Worm (Caenorhabditis elegans) whole organism, L3 larva: Measurements from ENCODE around the gene act-1.

Experiments used
- aly-2 ChIP-seq: fragments of 150-350 bp; optimal IDR thresholded peaks from 2 replicates; lab custom pipeline; 2014; ENCODE audit warnings: missing biosample characterization, missing genetic modification characterization
- egl-27 ChIP-seq: sonication (generic microtip); optimal IDR thresholded peaks from 4 replicates; lab custom pipeline; 2017; ENCODE audit warnings: missing biosample characterization, missing genetic modification reagents, missing genetic modification characterization
- egl-5 ChIP-seq: fragments of 150-350 bp; optimal IDR thresholded peaks from 2 replicates; lab custom pipeline; 2017; ENCODE audit warnings: missing biosample characterization, missing genetic modification reagents, missing genetic modification characterization, inconsistent platforms
- elt-3 ChIP-seq, 3 experiments: fragments of 150-350 bp in 1 of 3; sonication (generic microtip) in 2 of 3; optimal IDR thresholded peaks; 2 replicates in 2 of 3; 4 replicates in 1 of 3; lab custom pipeline; 2014 to 2017; ENCODE audit warnings: missing biosample characterization in 3 of 3, missing genetic modification characterization in 3 of 3
- jun-1 ChIP-seq: fragments of 150-350 bp; optimal IDR thresholded peaks from 2 replicates; lab custom pipeline; 2014; ENCODE audit warnings: missing biosample characterization, missing genetic modification reagents, missing genetic modification characterization
- ztf-11 ChIP-seq: fragments of 150-350 bp; optimal IDR thresholded peaks from 2 replicates; lab custom pipeline; 2014; ENCODE audit warnings: missing biosample characterization, missing genetic modification characterization

DNA sequence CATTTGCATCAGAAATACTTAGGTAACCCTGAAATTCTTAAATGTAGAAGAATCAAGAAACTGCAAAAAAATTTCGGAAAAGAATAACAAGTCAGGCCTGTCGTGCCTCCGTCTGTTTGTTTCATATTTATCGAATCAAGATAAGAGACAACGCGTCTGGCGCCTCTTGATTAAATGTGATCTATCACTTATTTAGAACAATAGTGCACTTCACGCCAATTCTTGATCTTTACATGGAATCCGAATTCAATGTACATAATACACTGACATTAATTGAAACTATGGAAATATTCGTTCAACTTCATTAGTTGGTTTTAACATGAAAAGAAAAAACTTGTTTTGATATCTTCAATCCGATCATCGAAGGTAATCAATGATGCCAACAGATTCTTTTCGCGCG, 41.6 kb downstream of the act-1 start, which contains the start of gene mboa-2:
- TF ChIP-seq ztf-11 (no peak), jun-1 (tag; lab: Kevin White, UChicago) (no peak), egl-27 (tag; lab: Kevin White, UChicago) (no peak), aly-2 (tag; lab: Kevin White, UChicago) (no peak), egl-5 (tag; lab: Kevin White, UChicago) (no peak), elt-3 (tag; optimal IDR thresholded peaks at IDR 0.05; lab: Kevin White, UChicago) (no peak)
